Fruit fly (Drosophila melanogaster) whole organism, embryonic: Measurements from ENCODE around the gene Mo25.
A peak's percentile ranks its signal among the peaks of the same experiment; 100 is the strongest.

ENCODE experiments used
- Aef1 ChIP-seq: fragments of 200-800 bp; sonication (Bioruptor generic); IDR thresholded peaks from 3 replicates; pipeline ENCODE4 v1.3.6; 2022; ENCODE audit warnings: missing biosample characterization, missing genetic modification characterization
- Atf-2 ChIP-seq: fragments of 200-800 bp; sonication (Bioruptor generic); optimal IDR thresholded peaks from 2 replicates; lab custom pipeline; 2016; ENCODE audit warnings: missing biosample characterization, missing genetic modification characterization
- Atf6 ChIP-seq: fragments of 200-800 bp; sonication (Bioruptor generic); IDR thresholded peaks from 2 replicates; pipeline ENCODE4 v1.3.6; 2022; ENCODE audit warnings: missing biosample characterization, missing genetic modification characterization
- CG10431 ChIP-seq: fragments of 200-800 bp; sonication (Bioruptor generic); optimal IDR thresholded peaks from 3 replicates; lab custom pipeline; 2018; ENCODE audit warnings: missing biosample characterization, mild to moderate bottlenecking, missing genetic modification characterization
- CG10462 ChIP-seq: fragments of 200-800 bp; sonication (Bioruptor generic); optimal IDR thresholded peaks from 2 replicates; lab custom pipeline; 2016; ENCODE audit warnings: missing biosample characterization, missing genetic modification characterization
- CG11085 ChIP-seq: fragments of 200-800 bp; sonication (Bioruptor generic); IDR thresholded peaks from 2 replicates; pipeline ENCODE4 v1.3.6; 2022; ENCODE audit warnings: missing biosample characterization, missing genetic modification characterization
- CG11247 ChIP-seq: fragments of 200-800 bp; sonication (Bioruptor generic); IDR thresholded peaks from 2 replicates; pipeline ENCODE4 v1.3.6; 2022; ENCODE audit warnings: missing biosample characterization, missing genetic modification characterization
- CG11398 ChIP-seq: fragments of 200-800 bp; sonication (Bioruptor generic); optimal IDR thresholded peaks from 2 replicates; lab custom pipeline; 2016; ENCODE audit warnings: missing biosample characterization, missing genetic modification characterization
- CG12236 ChIP-seq: fragments of 200-800 bp; sonication (Bioruptor generic); optimal IDR thresholded peaks from 2 replicates; lab custom pipeline; 2016; ENCODE audit warnings: missing biosample characterization, missing genetic modification characterization
- CG12659 ChIP-seq: fragments of 200-800 bp; sonication (Bioruptor generic); optimal IDR thresholded peaks from 3 replicates; lab custom pipeline; 2017; ENCODE audit warnings: mild to moderate bottlenecking, missing biosample characterization, missing genetic modification reagents, missing genetic modification characterization
- CG13287 ChIP-seq: fragments of 200-800 bp; sonication (Bioruptor generic); IDR thresholded peaks from 2 replicates; pipeline ENCODE4 v1.3.6; 2022; ENCODE audit warnings: missing biosample characterization, missing genetic modification characterization; ENCODE audit not compliant: partially characterized antibody
- CG17186 ChIP-seq: fragments of 200-800 bp; sonication (Bioruptor generic); optimal IDR thresholded peaks from 3 replicates; lab custom pipeline; 2017; ENCODE audit warnings: missing biosample characterization, missing genetic modification reagents, missing genetic modification characterization
- CG17359 ChIP-seq: fragments of 200-800 bp; sonication (Bioruptor generic); optimal IDR thresholded peaks from 3 replicates; lab custom pipeline; 2018; ENCODE audit warnings: missing biosample characterization, mild to moderate bottlenecking, missing genetic modification characterization, moderate library complexity
- CG17802 ChIP-seq: fragments of 200-800 bp; sonication (Bioruptor generic); optimal IDR thresholded peaks from 2 replicates; lab custom pipeline; 2018; ENCODE audit warnings: missing biosample characterization, mild to moderate bottlenecking, missing genetic modification characterization, moderate library complexity
- CG1792 ChIP-seq: fragments of 200-800 bp; sonication (Bioruptor generic); optimal IDR thresholded peaks from 2 replicates; lab custom pipeline; 2016; ENCODE audit warnings: missing biosample characterization, missing genetic modification characterization
- CG18011 ChIP-seq: fragments of 200-800 bp; sonication (Bioruptor generic); optimal IDR thresholded peaks from 2 replicates; lab custom pipeline; 2017; ENCODE audit warnings: missing biosample characterization, missing genetic modification characterization, mild to moderate bottlenecking, moderate library complexity, missing genotype
- CG18619 ChIP-seq: fragments of 200-800 bp; sonication (Bioruptor generic); optimal IDR thresholded peaks from 3 replicates; lab custom pipeline; 2017; ENCODE audit warnings: missing biosample characterization, mild to moderate bottlenecking, missing genetic modification characterization
- CG3407 ChIP-seq: fragments of 200-800 bp; sonication (Bioruptor generic); optimal IDR thresholded peaks from 2 replicates; lab custom pipeline; 2018; ENCODE audit warnings: missing biosample characterization, mild to moderate bottlenecking, missing genetic modification characterization
- CG34422 ChIP-seq: fragments of 200-800 bp; sonication (Bioruptor generic); IDR thresholded peaks from 3 replicates; pipeline ENCODE4 v1.3.6; 2022; ENCODE audit warnings: missing biosample characterization, missing genetic modification characterization
- CG3847 ChIP-seq: fragments of 200-800 bp; sonication (Bioruptor generic); IDR thresholded peaks from 2 replicates; pipeline ENCODE4 v1.3.6; 2022; ENCODE audit warnings: missing biosample characterization, missing genetic modification characterization
- CG5245 ChIP-seq: fragments of 200-800 bp; sonication (Bioruptor generic); optimal IDR thresholded peaks from 3 replicates; lab custom pipeline; 2016; ENCODE audit warnings: missing biosample characterization, missing genetic modification characterization
- CG5953 ChIP-seq: fragments of 200-800 bp; sonication (Bioruptor generic); IDR thresholded peaks from 2 replicates; pipeline ENCODE4 v1.3.6; 2022; ENCODE audit warnings: missing biosample characterization, missing genetic modification characterization
- CG6175 ChIP-seq: fragments of 200-800 bp; sonication (Bioruptor generic); IDR thresholded peaks from 3 replicates; pipeline ENCODE4 v1.3.6; 2022; ENCODE audit warnings: missing biosample characterization, missing genetic modification characterization
- CG7357 ChIP-seq: fragments of 200-800 bp; sonication (Bioruptor generic); IDR thresholded peaks from 3 replicates; pipeline ENCODE4 v1.3.6; 2022; ENCODE audit warnings: missing biosample characterization, missing genetic modification characterization
- CG8359 ChIP-seq: fragments of 200-800 bp; sonication (Bioruptor generic); optimal IDR thresholded peaks from 2 replicates; lab custom pipeline; 2017; ENCODE audit warnings: missing biosample characterization, mild to moderate bottlenecking, missing genetic modification characterization, borderline replicate concordance
- CG8388 ChIP-seq: fragments of 200-800 bp; sonication (Bioruptor generic); optimal IDR thresholded peaks from 2 replicates; lab custom pipeline; 2019; ENCODE audit warnings: missing biosample characterization, mild to moderate bottlenecking, missing genetic modification characterization, moderate library complexity
- CG9727 ChIP-seq: fragments of 200-800 bp; sonication (Bioruptor generic); optimal IDR thresholded peaks from 3 replicates; lab custom pipeline; 2017; ENCODE audit warnings: missing biosample characterization, mild to moderate bottlenecking, missing genetic modification characterization
- E2f1 ChIP-seq: fragments of 200-800 bp; sonication (Bioruptor generic); IDR thresholded peaks from 2 replicates; pipeline ENCODE4 v1.3.6; 2022; ENCODE audit warnings: missing biosample characterization, missing genetic modification characterization
- HmgD ChIP-seq: fragments of 200-800 bp; sonication (Bioruptor generic); optimal IDR thresholded peaks from 3 replicates; lab custom pipeline; 2016; ENCODE audit warnings: missing biosample characterization, missing genetic modification characterization
- Max ChIP-seq: fragments of 200-800 bp; sonication (Bioruptor generic); optimal IDR thresholded peaks from 2 replicates; lab custom pipeline; 2016; ENCODE audit warnings: missing biosample characterization, mild to moderate bottlenecking, missing genetic modification characterization
- Meics ChIP-seq: fragments of 200-800 bp; sonication (Bioruptor generic); optimal IDR thresholded peaks from 2 replicates; lab custom pipeline; 2017; ENCODE audit warnings: missing biosample characterization, mild to moderate bottlenecking, missing genetic modification characterization
- Myb ChIP-seq: fragments of 200-800 bp; sonication (Bioruptor generic); optimal IDR thresholded peaks from 2 replicates; lab custom pipeline; 2016; ENCODE audit warnings: missing biosample characterization, missing genetic modification characterization
- Poxn ChIP-seq: fragments of 200-800 bp; sonication (Bioruptor generic); IDR thresholded peaks from 2 replicates; pipeline ENCODE4 v1.3.6; 2022; ENCODE audit warnings: missing biosample characterization, missing genetic modification characterization
- caup ChIP-seq: fragments of 200-800 bp; sonication (Bioruptor generic); optimal IDR thresholded peaks from 3 replicates; lab custom pipeline; 2017; ENCODE audit warnings: missing biosample characterization, mild to moderate bottlenecking, missing genetic modification characterization, moderate library complexity; ENCODE audit not compliant: severe bottlenecking
- corto ChIP-seq: fragments of 200-800 bp; sonication (Bioruptor generic); optimal IDR thresholded peaks from 2 replicates; lab custom pipeline; 2016; ENCODE audit warnings: missing biosample characterization, mild to moderate bottlenecking, missing genetic modification characterization, moderate library complexity
- dpn ChIP-seq, 2 experiments: fragments of 200-800 bp; sonication (Bioruptor generic); optimal IDR thresholded peaks; 3 replicates each; lab custom pipeline; 2016; ENCODE audit warnings: missing biosample characterization in 2 of 2, missing genetic modification characterization in 2 of 2
- ewg ChIP-seq: fragments of 200-800 bp; sonication (Bioruptor generic); optimal IDR thresholded peaks from 3 replicates; lab custom pipeline; 2017; ENCODE audit warnings: mild to moderate bottlenecking, missing biosample characterization, missing genetic modification reagents, missing genetic modification characterization
- gem ChIP-seq: fragments of 200-800 bp; sonication (Bioruptor generic); optimal IDR thresholded peaks from 2 replicates; lab custom pipeline; 2019; ENCODE audit warnings: missing biosample characterization, mild to moderate bottlenecking, missing genetic modification characterization, moderate library complexity
- gfzf ChIP-seq: fragments of 200-800 bp; sonication (Bioruptor generic); optimal IDR thresholded peaks from 2 replicates; lab custom pipeline; 2016; ENCODE audit warnings: missing biosample characterization, mild to moderate bottlenecking, missing genetic modification characterization, moderate library complexity
- grau ChIP-seq: fragments of 200-800 bp; optimal IDR thresholded peaks from 3 replicates; lab custom pipeline; 2019; ENCODE audit warnings: missing biosample characterization, mild to moderate bottlenecking, missing genetic modification characterization, moderate library complexity
- h ChIP-seq: fragments of >200 bp; optimal IDR thresholded peaks from 2 replicates; lab custom pipeline; 2017
- her ChIP-seq: fragments of 200-800 bp; sonication (Bioruptor generic); optimal IDR thresholded peaks from 2 replicates; lab custom pipeline; 2016; ENCODE audit warnings: missing biosample characterization, missing genetic modification characterization
- kay ChIP-seq: fragments of 200-800 bp; sonication (Bioruptor generic); optimal IDR thresholded peaks from 2 replicates; lab custom pipeline; 2016; ENCODE audit warnings: missing biosample characterization, missing genetic modification characterization
- luna ChIP-seq: fragments of 200-800 bp; sonication (Bioruptor generic); optimal IDR thresholded peaks from 2 replicates; lab custom pipeline; 2016; ENCODE audit warnings: missing biosample characterization, missing genetic modification characterization
- mam ChIP-seq: fragments of 200-800 bp; sonication (Bioruptor generic); optimal IDR thresholded peaks from 3 replicates; lab custom pipeline; 2016; ENCODE audit warnings: missing biosample characterization, missing genetic modification characterization
- nmo ChIP-seq: fragments of 200-800 bp; sonication (Bioruptor generic); optimal IDR thresholded peaks from 2 replicates; lab custom pipeline; 2018; ENCODE audit warnings: missing biosample characterization, mild to moderate bottlenecking, missing genetic modification characterization, moderate library complexity
- org-1 ChIP-seq: fragments of 200-800 bp; sonication (Bioruptor generic); optimal IDR thresholded peaks from 2 replicates; lab custom pipeline; 2017; ENCODE audit warnings: missing biosample characterization, missing genetic modification characterization
- pum ChIP-seq: fragments of 200-800 bp; sonication (Bioruptor generic); optimal IDR thresholded peaks from 2 replicates; lab custom pipeline; 2016; ENCODE audit warnings: missing biosample characterization, missing genetic modification characterization
- run ChIP-seq: fragments of 200-800 bp; sonication (Bioruptor generic); optimal IDR thresholded peaks from 3 replicates; lab custom pipeline; 2018; ENCODE audit warnings: missing biosample characterization, mild to moderate bottlenecking, missing genetic modification characterization
- sima ChIP-seq: fragments of 200-800 bp; sonication (Bioruptor generic); optimal IDR thresholded peaks from 2 replicates; lab custom pipeline; 2016; ENCODE audit warnings: missing biosample characterization, missing genetic modification characterization
- sna ChIP-seq: fragments of 200-800 bp; sonication (Bioruptor generic); IDR thresholded peaks from 2 replicates; pipeline ENCODE4 v1.3.6; 2022; ENCODE audit warnings: missing biosample characterization, missing genetic modification characterization; ENCODE audit not compliant: partially characterized antibody

Gene Mo25

DNA sequence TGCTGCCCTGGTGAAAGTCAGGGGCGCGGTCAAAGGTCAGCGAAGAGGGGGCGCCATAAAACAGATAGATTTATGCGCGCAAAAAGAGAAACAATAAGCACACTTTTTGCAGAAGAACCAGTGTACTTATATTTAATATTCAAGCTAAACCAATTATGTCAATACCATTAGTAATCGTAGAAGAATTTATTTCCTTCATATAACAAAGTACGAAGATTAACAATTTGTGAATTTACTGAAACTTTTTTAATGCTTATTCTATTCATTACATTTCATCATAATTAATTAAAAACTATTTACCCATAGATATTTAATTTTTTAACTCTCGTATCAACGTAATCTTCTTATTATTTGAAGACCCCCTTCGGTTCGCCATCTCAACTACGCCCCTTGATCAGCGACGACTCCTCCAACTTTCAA is 26.8 kb upstream of the Mo25 start (continued):
- TF ChIP-seq CG34422 (0 out of 3 replicates have a peak, but pooled peaks have one; percentile 39), Meics (GFP tag; lab: Kevin White, UChicago) (peak; percentile 23), Myb (GFP tag; lab: Kevin White, UChicago) (no peak), mam (GFP tag; lab: Kevin White, UChicago) (no peak), CG11247 (peak; percentile 42; the same call in 1 of the 2 replicates), gem (tag; lab: Kevin White, UChicago) (peak; percentile 80), CG1792 (GFP tag; lab: Kevin White, UChicago) (no peak), CG11085 (GFP tag; lab: Robert Waterston, UW) (no peak), CG12236 (no peak), CG3847 (no peak), HmgD (GFP tag; lab: Kevin White, UChicago) (no peak), CG17186 (GFP tag; lab: Kevin White, UChicago) (no peak), Aef1 (no peak), sima (GFP tag; lab: Kevin White, UChicago) (no peak), CG7357 (GFP tag; lab: Robert Waterston, UW) (peak; percentile 39; the same call in 1 of the 3 replicates), CG5245 (peak; percentile 49), corto (GFP tag; lab: Kevin White, UChicago) (no peak), CG8359 (GFP tag; lab: Kevin White, UChicago) (peak; percentile 31), gfzf (GFP tag; lab: Kevin White, UChicago) (no peak), ewg (GFP tag; lab: Kevin White, UChicago) (peak; percentile 69), E2f1 (no peak), CG10462 (GFP tag; lab: Kevin White, UChicago) (peak; percentile 23), CG6175 (GFP tag; lab: Robert Waterston, UW) (no peak), CG9727 (GFP tag; lab: Kevin White, UChicago) (peak; percentile 50), Atf6 (GFP tag; lab: Robert Waterston, UW) (no peak), Atf-2 (peak; percentile 13), CG3407 (GFP tag; lab: Kevin White, UChicago) (peak; percentile 63), CG13287 (no peak), her (GFP tag; lab: Kevin White, UChicago) (no peak), dpn (GFP tag; optimal IDR thresholded peaks at IDR 0.05; lab: Kevin White, UChicago) (peak in 1 of 2 experiments; percentile 42), CG18619 (GFP tag; lab: Kevin White, UChicago) (peak; percentile 23), Max (GFP tag; lab: Kevin White, UChicago) (peak; percentile 27), CG17802 (tag; lab: Kevin White, UChicago) (no peak), grau (tag; lab: Kevin White, UChicago) (peak; percentile 65), CG17359 (peak; percentile 62), nmo (peak; percentile 90), caup (GFP tag; lab: Kevin White, UChicago) (no peak), CG8388 (GFP tag; lab: Kevin White, UChicago) (peak; percentile 78), CG18011 (GFP tag; lab: Kevin White, UChicago) (no peak), CG5953 (no peak), CG12659 (GFP tag; lab: Kevin White, UChicago) (peak; percentile 57), run (tag; lab: Kevin White, UChicago) (peak; percentile 11), CG11398 (GFP tag; lab: Kevin White, UChicago) (no peak), CG10431 (peak; percentile 45), luna (GFP tag; lab: Kevin White, UChicago) (no peak), sna (GFP tag; lab: Robert Waterston, UW) (no peak), kay (GFP tag; lab: Kevin White, UChicago) (no peak), h (no peak), org-1 (GFP tag; lab: Kevin White, UChicago) (peak; percentile 30), pum (peak; percentile 49), Poxn (no peak)
